Fruit fly (Drosophila melanogaster) whole organism: ENCODE results near the gene RabX6.

Experiments used
- CG8478 ChIP-seq: fragments of >200 bp; optimal IDR thresholded peaks from 2 replicates; lab custom pipeline; 2018; ENCODE audit warnings: inconsistent platforms
- Dll ChIP-seq: fragments of >200 bp; optimal IDR thresholded peaks from 2 replicates; lab custom pipeline; 2017
- EcR ChIP-seq, 2 experiments: fragments of >200 bp; optimal IDR thresholded peaks; 2 replicates each; lab custom pipeline; 2017; ENCODE audit warnings: missing biosample characterization in 2 of 2, missing genetic modification characterization in 2 of 2, missing genetic modification reagents in 2 of 2
- pan ChIP-seq: fragments of >200 bp; optimal IDR thresholded peaks from 2 replicates; lab custom pipeline; 2017
- psq ChIP-seq: fragments of >200 bp; optimal IDR thresholded peaks from 2 replicates; lab custom pipeline; 2017
- usp ChIP-seq: fragments of >200 bp; optimal IDR thresholded peaks from 2 replicates; lab custom pipeline; 2017; ENCODE audit warnings: missing biosample characterization, missing genetic modification characterization, mixed read lengths

The RabX6 gene

DNA sequence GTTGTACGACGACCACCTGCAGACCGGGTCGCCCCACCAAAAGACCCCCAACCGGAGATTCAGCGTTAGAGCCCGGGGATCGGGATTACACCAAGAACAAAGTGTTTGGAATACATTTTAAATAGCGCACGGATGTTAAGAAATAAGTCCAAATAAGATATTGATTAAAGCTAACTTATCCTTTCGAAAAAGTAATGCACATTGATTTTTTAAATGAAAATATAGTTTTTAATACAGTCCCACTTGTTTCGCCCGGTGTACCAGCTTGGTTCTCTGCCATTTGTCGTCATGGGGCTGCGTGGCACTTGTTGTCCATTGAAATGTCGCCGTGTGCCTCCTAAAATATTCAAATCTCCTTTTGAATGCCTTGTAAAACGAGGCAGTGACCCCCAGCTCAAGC, 30.7 kb downstream of the RabX6 start:
- TF ChIP-seq Dll (lab: Kevin White, UChicago) = no peak
- TF ChIP-seq EcR (GFP tag; optimal IDR thresholded peaks at IDR 0.05; lab: Kevin White, UChicago) = no peak
- TF ChIP-seq usp (GFP tag; lab: Kevin White, UChicago) = no peak
- no peak for TF ChIP-seq CG8478 (lab: Kevin White, UChicago)
- TF ChIP-seq pan (lab: Kevin White, UChicago) = no peak
- TF ChIP-seq psq (lab: Kevin White, UChicago) = no peak

DNA sequence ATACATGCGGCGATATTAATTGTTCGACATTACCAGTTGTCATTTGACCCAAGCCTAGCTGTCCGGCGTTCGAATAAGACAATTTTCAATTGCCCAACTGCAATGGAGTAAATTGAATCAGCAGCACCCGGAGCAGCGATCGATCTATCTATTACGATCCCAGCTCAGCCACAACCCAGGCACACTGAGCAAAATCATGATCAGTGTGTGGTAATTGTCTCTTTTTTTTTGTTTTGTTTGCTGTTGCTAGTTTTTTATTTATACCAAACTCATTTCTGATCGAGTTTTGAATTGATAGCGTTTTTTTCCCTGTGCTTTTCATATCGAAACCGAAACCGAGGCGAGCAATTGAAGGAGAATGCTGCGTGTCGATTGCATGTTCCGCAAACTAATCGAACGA, 31.5 kb downstream of the RabX6 start:
- TF ChIP-seq CG8478 (lab: Kevin White, UChicago) = no peak
- no peak for TF ChIP-seq psq (lab: Kevin White, UChicago)
- no peak for TF ChIP-seq EcR (GFP tag; optimal IDR thresholded peaks at IDR 0.05; lab: Kevin White, UChicago)
- TF ChIP-seq Dll (lab: Kevin White, UChicago) = no peak
- TF ChIP-seq pan (lab: Kevin White, UChicago) = no peak
- no peak for TF ChIP-seq usp (GFP tag; lab: Kevin White, UChicago)

DNA sequence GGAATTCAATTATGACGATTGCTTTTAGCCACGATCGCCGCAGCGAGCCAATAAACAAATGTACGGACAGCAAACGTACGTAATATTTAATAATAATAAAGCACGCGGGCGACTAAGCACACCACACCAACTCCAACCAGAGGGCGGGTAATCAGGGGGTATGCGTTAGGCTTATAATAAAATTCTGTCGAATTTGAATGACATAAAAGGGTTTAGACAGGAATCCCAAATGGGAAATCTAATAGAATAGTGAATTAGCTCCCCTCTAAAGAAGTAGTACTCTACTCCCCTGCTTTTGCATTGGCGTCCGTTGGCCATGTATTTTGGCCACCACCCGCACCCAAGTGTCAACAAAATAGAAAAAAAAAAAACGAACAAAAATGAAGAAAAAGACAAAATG, 32.1 kb downstream of the RabX6 start:
- TF ChIP-seq Dll (lab: Kevin White, UChicago) = no peak
- no peak for TF ChIP-seq pan (lab: Kevin White, UChicago)
- TF ChIP-seq EcR (GFP tag; optimal IDR thresholded peaks at IDR 0.05; lab: Kevin White, UChicago) = no peak
- no peak for TF ChIP-seq usp (GFP tag; lab: Kevin White, UChicago)
- TF ChIP-seq psq (lab: Kevin White, UChicago) = no peak
- no peak for TF ChIP-seq CG8478 (lab: Kevin White, UChicago)

DNA sequence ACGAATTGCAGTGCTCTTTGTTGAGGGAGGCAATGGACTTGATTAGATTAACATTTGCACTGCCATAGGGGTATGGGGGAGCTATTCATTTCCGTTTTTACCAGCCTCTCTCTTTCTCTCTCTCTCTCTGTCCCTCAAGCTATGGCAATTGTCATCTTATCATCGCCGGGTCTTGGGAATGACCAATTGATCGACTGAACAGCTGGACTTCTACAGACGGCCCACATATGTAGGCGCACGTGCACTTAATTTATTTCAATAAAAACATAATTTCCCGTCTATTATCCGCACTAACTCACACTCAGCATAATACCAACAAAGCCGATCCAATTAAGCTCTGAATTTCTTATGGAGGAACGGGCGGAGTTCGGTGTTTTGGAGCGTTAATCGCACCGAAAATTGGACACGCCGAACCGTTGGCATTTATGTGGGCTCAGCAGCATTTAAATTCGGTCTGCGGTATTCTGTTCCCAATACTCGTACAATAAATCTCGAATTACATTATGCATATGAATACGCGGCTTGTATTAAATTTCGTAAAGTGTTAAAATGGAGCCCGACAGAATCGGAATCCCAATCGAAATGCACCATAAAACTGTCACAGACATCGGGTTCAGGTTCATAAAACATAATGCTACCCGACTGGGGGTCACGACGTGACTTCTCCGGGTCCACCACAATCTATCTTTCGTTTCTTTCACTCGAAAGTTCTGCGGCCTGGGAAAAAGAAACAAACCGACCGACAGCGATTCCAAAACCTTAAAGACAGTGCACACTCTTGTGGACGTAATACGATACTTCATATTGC, 33.5 kb downstream of the RabX6 start:
- no peak for TF ChIP-seq Dll (lab: Kevin White, UChicago)
- TF ChIP-seq CG8478 (lab: Kevin White, UChicago) = no peak
- TF ChIP-seq pan (lab: Kevin White, UChicago) = no peak
- no peak for TF ChIP-seq psq (lab: Kevin White, UChicago)

DNA sequence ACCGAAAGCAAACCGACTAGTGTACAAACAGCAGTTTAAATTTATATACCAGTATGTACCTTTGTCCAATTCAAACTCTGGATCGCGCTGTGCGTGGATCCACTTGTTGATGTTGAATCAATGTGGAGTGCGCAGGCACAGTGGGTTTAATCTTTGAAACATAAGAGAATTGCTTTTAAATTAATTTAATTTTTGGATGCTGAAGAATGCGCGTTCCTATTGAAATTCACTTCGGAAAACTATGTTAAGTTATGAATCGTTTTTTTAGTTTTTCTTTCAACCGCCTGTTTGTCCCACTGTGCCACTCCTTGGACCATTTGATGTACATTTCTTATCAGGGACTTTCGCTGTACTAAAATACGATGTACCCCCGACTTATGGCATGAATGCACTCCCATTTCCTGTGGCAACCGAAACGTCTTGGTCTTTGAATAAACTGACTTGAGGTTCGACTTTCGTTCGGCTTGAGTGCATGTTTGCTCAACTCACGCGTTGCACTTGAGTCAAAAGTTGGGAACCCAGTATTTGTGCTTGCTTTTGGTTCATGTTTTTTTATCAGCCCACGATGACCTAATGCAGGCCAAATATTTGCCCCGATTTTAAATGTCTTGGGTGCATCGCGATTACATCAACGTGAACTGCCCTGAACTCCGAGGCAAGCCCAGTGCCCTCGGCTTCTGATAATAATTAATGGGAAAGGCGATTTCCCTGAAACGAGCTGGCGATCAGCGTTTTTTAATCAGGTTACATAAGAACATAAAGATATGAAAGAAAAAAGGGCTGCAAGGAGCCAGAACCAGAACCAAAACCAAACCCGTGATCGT, 34.4 kb downstream of the RabX6 start:
- no peak for TF ChIP-seq psq (lab: Kevin White, UChicago)
- TF ChIP-seq Dll (lab: Kevin White, UChicago) = no peak
- TF ChIP-seq pan (lab: Kevin White, UChicago) = no peak
- no peak for TF ChIP-seq EcR (GFP tag; optimal IDR thresholded peaks at IDR 0.05; lab: Kevin White, UChicago)

DNA sequence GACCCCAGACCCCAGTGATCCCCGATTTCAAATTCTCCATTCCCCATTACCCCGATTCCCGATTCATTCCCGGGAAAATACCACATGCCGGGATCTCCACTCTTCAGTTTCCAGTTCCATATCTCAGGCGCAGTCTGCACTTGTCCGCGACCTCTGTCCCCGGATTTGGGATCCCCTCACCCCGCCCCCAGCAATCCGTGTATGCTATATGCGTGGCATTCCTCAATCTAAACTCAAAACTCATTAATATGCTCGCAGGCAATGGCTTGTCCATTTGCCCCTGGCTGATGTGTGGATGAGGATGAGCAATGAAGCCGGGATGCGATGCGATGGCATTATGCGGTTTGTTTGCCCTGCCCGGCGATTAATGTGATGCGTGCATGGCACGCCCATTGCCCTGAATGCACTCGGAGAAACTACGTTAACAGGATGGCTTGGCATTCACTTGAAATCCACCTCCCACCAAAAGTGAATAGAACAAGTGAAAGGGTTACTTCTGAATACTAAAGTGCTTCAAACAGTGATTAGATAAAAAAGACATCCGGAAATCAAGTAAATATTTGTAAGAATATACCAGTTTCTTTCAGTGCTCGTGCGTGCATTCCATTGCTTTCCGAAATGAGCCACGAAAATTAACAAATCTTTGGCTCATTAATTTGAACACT, 35.3 kb downstream of the RabX6 start:
- TF ChIP-seq CG8478 (lab: Kevin White, UChicago) (no peak), psq (lab: Kevin White, UChicago) (no peak), pan (lab: Kevin White, UChicago) (no peak), EcR (GFP tag; optimal IDR thresholded peaks at IDR 0.05; lab: Kevin White, UChicago) (no peak), usp (GFP tag; lab: Kevin White, UChicago) (no peak), Dll (lab: Kevin White, UChicago) (no peak)

DNA sequence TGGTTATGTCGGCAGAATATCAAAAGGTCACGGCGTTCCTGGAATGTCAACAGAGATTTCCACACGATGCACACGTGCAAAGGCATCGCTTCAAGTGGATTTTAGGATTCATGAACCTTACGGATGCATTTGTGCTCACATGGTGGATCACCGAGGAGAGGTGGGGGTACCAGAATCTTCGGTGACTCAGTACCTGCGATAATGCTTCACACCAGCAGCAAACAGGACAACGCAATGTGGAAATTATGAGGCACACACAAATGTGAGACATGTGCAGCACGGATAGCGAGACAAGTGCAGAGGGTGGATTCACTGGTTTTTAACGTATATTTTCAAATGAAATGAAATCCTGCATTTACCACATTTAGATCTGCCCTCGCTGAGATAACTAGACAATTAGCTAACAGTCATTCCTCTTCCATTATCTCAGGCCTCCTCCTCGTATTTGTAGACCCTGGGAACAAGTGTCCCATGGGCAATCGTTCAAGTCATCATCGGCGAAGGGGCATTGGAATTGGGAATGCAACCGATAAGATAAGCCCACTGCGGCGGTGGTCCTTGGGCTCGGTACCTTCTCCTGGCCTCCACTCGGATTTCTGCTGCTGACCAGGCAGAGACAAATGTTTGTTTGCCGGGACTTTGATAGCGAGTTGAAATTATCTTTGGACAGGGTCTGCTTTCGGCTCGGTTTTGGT, 36.3 kb downstream of the RabX6 start:
- TF ChIP-seq EcR (GFP tag; optimal IDR thresholded peaks at IDR 0.05; lab: Kevin White, UChicago) (no peak), usp (GFP tag; lab: Kevin White, UChicago) (no peak), pan (lab: Kevin White, UChicago) (no peak), CG8478 (lab: Kevin White, UChicago) (no peak), Dll (lab: Kevin White, UChicago) (no peak), psq (lab: Kevin White, UChicago) (no peak)

DNA sequence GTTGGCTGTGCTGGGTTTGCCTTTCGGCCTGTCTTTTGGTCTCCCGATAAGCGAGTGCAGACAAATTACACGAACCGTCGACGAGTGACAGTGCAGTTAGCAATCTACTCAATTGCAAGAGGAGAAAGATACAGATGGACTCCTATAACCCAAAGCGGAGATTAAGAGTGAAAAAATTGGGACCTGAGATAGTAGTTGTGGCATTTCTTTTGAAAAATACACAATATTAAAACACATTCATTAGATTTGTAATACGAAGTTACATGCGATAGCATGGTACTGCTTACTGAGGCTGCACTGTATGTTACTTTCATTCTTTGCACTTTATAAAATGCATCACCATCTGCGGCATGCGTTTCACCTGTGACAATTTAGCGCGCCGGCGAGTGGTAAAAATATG, 36.9 kb downstream of the RabX6 start:
- TF ChIP-seq EcR (GFP tag; optimal IDR thresholded peaks at IDR 0.05; lab: Kevin White, UChicago) (no peak), psq (lab: Kevin White, UChicago) (no peak), pan (lab: Kevin White, UChicago) (no peak), Dll (lab: Kevin White, UChicago) (no peak), usp (GFP tag; lab: Kevin White, UChicago) (no peak), CG8478 (lab: Kevin White, UChicago) (no peak)

DNA sequence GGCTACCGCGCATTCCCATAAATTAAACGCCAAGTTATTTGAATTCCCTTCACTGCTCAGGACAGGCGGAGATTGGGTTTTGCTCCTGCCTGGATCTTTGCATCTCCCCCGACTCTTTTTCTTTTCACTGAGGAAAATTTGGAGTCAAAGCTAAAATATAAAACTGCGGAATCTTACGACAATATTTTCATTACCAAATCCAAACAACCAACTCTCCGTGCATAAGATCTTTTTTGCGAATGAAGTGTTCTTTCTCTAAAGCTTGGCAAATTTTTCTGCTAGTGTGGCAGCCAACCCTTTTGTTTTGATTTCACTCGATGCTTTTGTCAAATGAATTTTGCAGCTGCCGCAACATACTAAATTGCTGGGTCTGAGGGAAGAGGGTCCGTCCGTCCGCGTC, 37.6 kb downstream of the RabX6 start:
- no peak for TF ChIP-seq CG8478 (lab: Kevin White, UChicago)
- no peak for TF ChIP-seq psq (lab: Kevin White, UChicago)
- no peak for TF ChIP-seq EcR (GFP tag; optimal IDR thresholded peaks at IDR 0.05; lab: Kevin White, UChicago)

DNA sequence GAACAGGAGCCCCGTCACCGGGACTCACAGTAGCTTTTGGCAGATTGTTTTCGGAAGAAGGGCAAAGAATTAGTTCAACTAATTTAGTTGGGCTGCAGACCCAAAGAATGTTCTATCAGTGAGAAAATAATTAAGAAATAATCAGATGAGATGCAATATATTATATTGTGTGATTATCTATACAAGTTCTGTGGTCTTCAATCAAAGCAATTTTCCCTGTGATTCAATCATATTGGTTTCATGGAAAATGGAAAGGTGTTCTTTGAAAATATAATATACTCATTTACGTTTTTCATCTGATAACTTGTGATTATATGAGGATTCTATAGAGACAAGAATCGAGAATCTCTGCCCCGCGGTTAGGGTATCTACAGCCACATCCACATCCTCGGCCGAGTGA, 38.3 kb downstream of the RabX6 start:
- TF ChIP-seq Dll (lab: Kevin White, UChicago) (no peak), psq (lab: Kevin White, UChicago) (no peak), pan (lab: Kevin White, UChicago) (no peak), EcR (GFP tag; optimal IDR thresholded peaks at IDR 0.05; lab: Kevin White, UChicago) (no peak), usp (GFP tag; lab: Kevin White, UChicago) (no peak), CG8478 (lab: Kevin White, UChicago) (no peak)
